Worm (Caenorhabditis elegans) whole organism, L4 larva: ENCODE data around the gene sulp-4.

Experiments
- D1046.2 ChIP-seq: fragments of 200-800 bp; sonication (Bioruptor generic); IDR thresholded peaks from 2 replicates; pipeline ENCODE4 v1.3.6; 2022; ENCODE audit warnings: missing genetic modification characterization, missing compliant biosample characterization
- F37D6.2 ChIP-seq: sonication (generic microtip); optimal IDR thresholded peaks from 2 replicates; lab custom pipeline; 2016; ENCODE audit warnings: mild to moderate bottlenecking, missing genetic modification characterization, missing compliant biosample characterization
- F44E2.7 ChIP-seq: fragments of 200-800 bp; sonication (Bioruptor generic); IDR thresholded peaks from 2 replicates; pipeline ENCODE4 v2.1.2; 2022; ENCODE audit warnings: missing genetic modification characterization, missing compliant biosample characterization
- F49E8.2 ChIP-seq: sonication (generic microtip); optimal IDR thresholded peaks from 2 replicates; lab custom pipeline; 2016; ENCODE audit warnings: missing compliant biosample characterization, mild to moderate bottlenecking, missing genetic modification characterization, borderline replicate concordance
- T20F7.1 ChIP-seq: fragments of 200-800 bp; sonication (Bioruptor generic); optimal IDR thresholded peaks from 2 replicates; lab custom pipeline; 2018; ENCODE audit warnings: mild to moderate bottlenecking, missing genetic modification characterization, missing compliant biosample characterization
- T26A8.4 ChIP-seq: fragments of 200-800 bp; sonication (Bioruptor generic); IDR thresholded peaks from 2 replicates; pipeline ENCODE4 v1.3.6; 2022; ENCODE audit warnings: missing genetic modification characterization, missing compliant biosample characterization
- Y105C5A.15 ChIP-seq: fragments of 200-800 bp; sonication (Bioruptor generic); IDR thresholded peaks from 2 replicates; pipeline ENCODE4 v1.3.6; 2022; ENCODE audit warnings: missing genetic modification characterization, missing compliant biosample characterization
- ZK546.5 ChIP-seq, 2 experiments: sonication (generic microtip); optimal IDR thresholded peaks; 2 replicates each; lab custom pipeline; 2017; ENCODE audit warnings: missing biosample characterization in 2 of 2, missing genetic modification characterization in 2 of 2
- aha-1 ChIP-seq: fragments of 150-350 bp; peaks from one replicate; lab custom pipeline; 2014; ENCODE audit warnings: missing biosample characterization, missing genetic modification characterization
- ceh-20 ChIP-seq: fragments of 200-800 bp; sonication (Bioruptor generic); IDR thresholded peaks from 2 replicates; pipeline ENCODE4 v1.3.6; 2022; ENCODE audit warnings: missing genetic modification reagents, missing genetic modification characterization, missing compliant biosample characterization
- ceh-28 ChIP-seq: fragments of 150-350 bp; optimal IDR thresholded peaks from 2 replicates; lab custom pipeline; 2014; ENCODE audit warnings: missing biosample characterization, missing genetic modification reagents, missing genetic modification characterization
- ceh-32 ChIP-seq: sonication (generic microtip); optimal IDR thresholded peaks from 2 replicates; lab custom pipeline; 2016; ENCODE audit warnings: mild to moderate bottlenecking, missing genetic modification characterization, missing compliant biosample characterization; ENCODE audit not compliant: poor library complexity
- ceh-62 ChIP-seq: sonication (generic microtip); optimal IDR thresholded peaks from 2 replicates; lab custom pipeline; 2017; ENCODE audit warnings: missing biosample characterization, missing genetic modification characterization
- ctbp-1 ChIP-seq: fragments of 200-800 bp; sonication (Bioruptor generic); IDR thresholded peaks from 2 replicates; pipeline ENCODE4 v1.3.6; 2022; ENCODE audit warnings: missing genetic modification reagents, missing genetic modification characterization, missing compliant biosample characterization
- daf-12 ChIP-seq: fragments of 150-350 bp; optimal IDR thresholded peaks from 2 replicates; lab custom pipeline; 2014; ENCODE audit warnings: missing biosample characterization, missing genetic modification reagents, missing genetic modification characterization
- daf-16 ChIP-seq, 3 experiments: sonication (generic microtip); optimal IDR thresholded peaks; 2 replicates each; lab custom pipeline; 2016 to 2017; ENCODE audit warnings: missing genetic modification characterization in 3 of 3, missing genetic modification reagents in 3 of 3, mild to moderate bottlenecking in 2 of 3, missing compliant biosample characterization in 2 of 3, missing biosample characterization in 1 of 3, moderate library complexity in 1 of 3
- daf-19 ChIP-seq: fragments of 200-800 bp; sonication (Bioruptor generic); conservative IDR thresholded peaks from 2 replicates; pipeline ENCODE4 v1.3.6; 2022; ENCODE audit warnings: missing genetic modification characterization, missing compliant biosample characterization
- dmd-6 ChIP-seq: fragments of 200-800 bp; sonication (Bioruptor generic); IDR thresholded peaks from 2 replicates; pipeline ENCODE4 v1.3.6; 2022; ENCODE audit warnings: missing genetic modification reagents, missing genetic modification characterization, missing compliant biosample characterization
- egl-27 ChIP-seq: sonication (generic microtip); optimal IDR thresholded peaks from 3 replicates; lab custom pipeline; 2017; ENCODE audit warnings: missing biosample characterization, missing genetic modification reagents, missing genetic modification characterization
- egl-43 ChIP-seq: fragments of 200-800 bp; sonication (Bioruptor generic); IDR thresholded peaks from 2 replicates; pipeline ENCODE4 v1.3.6; 2022; ENCODE audit warnings: missing genetic modification reagents, missing genetic modification characterization, missing compliant biosample characterization
- fos-1 ChIP-seq: fragments of 150-350 bp; optimal IDR thresholded peaks from 2 replicates; lab custom pipeline; 2014; ENCODE audit warnings: missing biosample characterization, missing genetic modification characterization
- hlh-11 ChIP-seq: fragments of 200-800 bp; sonication (Bioruptor generic); optimal IDR thresholded peaks from 2 replicates; lab custom pipeline; 2018; ENCODE audit warnings: mild to moderate bottlenecking, missing genetic modification characterization, missing compliant biosample characterization
- hlh-30 ChIP-seq: sonication (generic microtip); optimal IDR thresholded peaks from 2 replicates; lab custom pipeline; 2017; ENCODE audit warnings: antibody characterized with exemption, mild to moderate bottlenecking, missing genetic modification characterization, missing compliant biosample characterization; ENCODE audit not compliant: insufficient read depth
- jun-1 ChIP-seq: fragments of 150-350 bp; optimal IDR thresholded peaks from 2 replicates; lab custom pipeline; 2014; ENCODE audit warnings: missing biosample characterization, missing genetic modification reagents, missing genetic modification characterization
- lim-7 ChIP-seq: fragments of 200-800 bp; sonication (Bioruptor generic); IDR thresholded peaks from 2 replicates; pipeline ENCODE4 v1.3.6; 2022; ENCODE audit warnings: missing genetic modification characterization, missing compliant biosample characterization
- lin-1 ChIP-seq: fragments of 200-800 bp; sonication (Bioruptor generic); IDR thresholded peaks from 2 replicates; pipeline ENCODE4 v1.3.6; 2022; ENCODE audit warnings: missing genetic modification reagents, missing genetic modification characterization, missing compliant biosample characterization
- lin-13 ChIP-seq: fragments of 150-350 bp; optimal IDR thresholded peaks from 2 replicates; lab custom pipeline; 2014; ENCODE audit warnings: missing biosample characterization, missing genetic modification reagents, missing genetic modification characterization
- lin-39 ChIP-seq: fragments of 150-350 bp; optimal IDR thresholded peaks from 2 replicates; lab custom pipeline; 2014; ENCODE audit warnings: missing biosample characterization, missing genetic modification reagents, missing genetic modification characterization
- lir-3 ChIP-seq: sonication (generic microtip); optimal IDR thresholded peaks from 2 replicates; lab custom pipeline; 2016; ENCODE audit warnings: mild to moderate bottlenecking, missing genetic modification characterization, missing compliant biosample characterization
- madf-5 ChIP-seq, 2 experiments: fragments of 200-800 bp; sonication (Bioruptor generic); IDR thresholded peaks; 2 replicates each; pipeline ENCODE4 v1.3.6; 2022; ENCODE audit warnings: missing compliant biosample characterization in 2 of 2, missing genetic modification characterization in 2 of 2
- madf-9 ChIP-seq: fragments of 200-800 bp; sonication (Bioruptor generic); conservative IDR thresholded peaks from 2 replicates; pipeline ENCODE4 v1.3.6; 2022; ENCODE audit warnings: missing genetic modification reagents, missing genetic modification characterization, missing compliant biosample characterization
- mdl-1 ChIP-seq, 2 experiments: fragments of 150-350 bp in 1 of 2; sonication (generic microtip) in 1 of 2; optimal IDR thresholded peaks; 2 replicates each; lab custom pipeline; 2014 to 2017; ENCODE audit warnings: missing biosample characterization in 2 of 2, missing genetic modification characterization in 2 of 2
- mep-1 ChIP-seq: fragments of 150-350 bp; sonication (generic microtip); optimal IDR thresholded peaks from 3 replicates; lab custom pipeline; 2014; ENCODE audit warnings: missing biosample characterization, missing genetic modification characterization
- mes-2 ChIP-seq: sonication (generic microtip); optimal IDR thresholded peaks from 2 replicates; lab custom pipeline; 2016; ENCODE audit warnings: missing genotype, mild to moderate bottlenecking, missing genetic modification characterization, missing compliant biosample characterization; ENCODE audit not compliant: poor library complexity, severe bottlenecking
- mxl-2 ChIP-seq: fragments of 200-800 bp; sonication (Bioruptor generic); conservative IDR thresholded peaks from 2 replicates; pipeline ENCODE4 v1.3.6; 2022; ENCODE audit warnings: missing genetic modification reagents, missing genetic modification characterization, missing compliant biosample characterization
- nhr-11 ChIP-seq: fragments of 150-350 bp; optimal IDR thresholded peaks from 2 replicates; lab custom pipeline; 2014; ENCODE audit warnings: missing biosample characterization, missing genetic modification characterization
- nhr-28 ChIP-seq: fragments of 150-350 bp; optimal IDR thresholded peaks from 2 replicates; lab custom pipeline; 2014; ENCODE audit warnings: missing biosample characterization, missing genetic modification characterization
- nhr-6 ChIP-seq: fragments of 150-350 bp; optimal IDR thresholded peaks from 2 replicates; lab custom pipeline; 2014; ENCODE audit warnings: missing biosample characterization, missing genetic modification characterization
- nhr-77 ChIP-seq: fragments of 150-350 bp; optimal IDR thresholded peaks from 2 replicates; lab custom pipeline; 2014; ENCODE audit warnings: missing biosample characterization, missing genetic modification characterization
- rbr-2 ChIP-seq: sonication (generic microtip); optimal IDR thresholded peaks from 2 replicates; lab custom pipeline; 2016; ENCODE audit warnings: missing genotype, missing genetic modification characterization, missing compliant biosample characterization
- saeg-2 ChIP-seq: fragments of 200-800 bp; sonication (Bioruptor generic); IDR thresholded peaks from 2 replicates; pipeline ENCODE4 v1.3.6; 2022; ENCODE audit warnings: missing genetic modification reagents, missing genetic modification characterization, missing compliant biosample characterization
- set-16 ChIP-seq: fragments of 200-800 bp; sonication (Bioruptor generic); IDR thresholded peaks from 2 replicates; pipeline ENCODE4 v1.3.6; 2022; ENCODE audit warnings: missing genetic modification reagents, missing genetic modification characterization, missing compliant biosample characterization
- skn-1 ChIP-seq: fragments of 150-350 bp; optimal IDR thresholded peaks from 2 replicates; lab custom pipeline; 2014; ENCODE audit warnings: missing biosample characterization, missing genetic modification characterization
- snpc-1.2 ChIP-seq: fragments of 200-800 bp; sonication (Bioruptor generic); IDR thresholded peaks from 2 replicates; pipeline ENCODE4 v1.3.6; 2022; ENCODE audit warnings: missing genetic modification reagents, missing genetic modification characterization, missing compliant biosample characterization
- unc-62 ChIP-seq, 3 experiments: fragments of 150-350 bp in 1 of 3; sonication (generic microtip); optimal IDR thresholded peaks in 2 of 3; peaks in 1 of 3; 1 replicate in 1 of 3; 2 replicates in 2 of 3; lab custom pipeline; 2014 to 2017; ENCODE audit warnings: missing biosample characterization in 3 of 3, missing genetic modification characterization in 3 of 3, missing genetic modification reagents in 3 of 3, missing genotype in 1 of 3
- zfp-2 ChIP-seq: sonication (generic microtip); optimal IDR thresholded peaks from 2 replicates; lab custom pipeline; 2016; ENCODE audit warnings: mild to moderate bottlenecking, missing genetic modification characterization, missing compliant biosample characterization
- zip-11 ChIP-seq: fragments of 200-800 bp; sonication (Bioruptor generic); IDR thresholded peaks from 2 replicates; pipeline ENCODE4 v1.3.6; 2022; ENCODE audit warnings: missing genetic modification characterization, missing compliant biosample characterization
- zip-2 ChIP-seq: fragments of 150-350 bp; optimal IDR thresholded peaks from 2 replicates; lab custom pipeline; 2014; ENCODE audit warnings: missing biosample characterization, missing genetic modification characterization

sulp-4 gene

DNA sequence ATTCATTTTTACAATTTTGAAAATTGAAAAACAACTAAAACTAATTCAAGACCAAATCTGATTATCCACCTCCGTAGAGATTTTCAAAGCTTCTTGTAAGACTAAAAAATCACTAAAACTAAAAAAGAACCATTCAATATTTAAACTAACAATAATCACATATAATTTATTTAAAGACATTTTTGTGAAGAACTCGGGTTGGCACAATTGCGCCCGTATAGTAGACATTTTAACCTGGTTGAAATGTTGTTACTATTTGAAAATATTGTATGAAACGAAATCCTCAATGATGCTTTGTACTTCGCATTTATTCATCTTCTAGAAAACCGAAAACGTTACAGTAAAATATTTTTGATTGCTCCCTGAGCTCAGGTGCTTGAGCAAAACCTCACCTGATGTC, 19.1 kb upstream of the sulp-4 start:
- peak; percentile 75 for TF ChIP-seq aha-1 (tag; lab: Kevin White, UChicago)
- TF ChIP-seq saeg-2, result no peak
- no peak for TF ChIP-seq lir-3
- no peak for TF ChIP-seq T26A8.4 (GFP tag; lab: Robert Waterston, UW)
- TF ChIP-seq unc-62 (GFP tag; optimal IDR thresholded peaks at IDR 0.05 in 1 of 2; lab: Kevin White, UChicago), result peak in 1 of 2 experiments; percentile 74
- no peak for TF ChIP-seq unc-62 (tag; optimal IDR thresholded peaks at IDR 0.05; lab: Kevin White, UChicago)
- TF ChIP-seq mxl-2 (GFP tag; lab: Robert Waterston, UW), result no peak
- TF ChIP-seq ceh-62 (tag; lab: Kevin White, UChicago), result no peak
- no peak for TF ChIP-seq ceh-28 (tag; lab: Kevin White, UChicago)
- TF ChIP-seq mes-2 (tag; lab: Kevin White, UChicago), result no peak
- TF ChIP-seq F44E2.7 (GFP tag; lab: Robert Waterston, UW), result no peak
- TF ChIP-seq lin-13, result no peak
- no peak for TF ChIP-seq egl-43 (GFP tag; lab: Robert Waterston, UW)

DNA sequence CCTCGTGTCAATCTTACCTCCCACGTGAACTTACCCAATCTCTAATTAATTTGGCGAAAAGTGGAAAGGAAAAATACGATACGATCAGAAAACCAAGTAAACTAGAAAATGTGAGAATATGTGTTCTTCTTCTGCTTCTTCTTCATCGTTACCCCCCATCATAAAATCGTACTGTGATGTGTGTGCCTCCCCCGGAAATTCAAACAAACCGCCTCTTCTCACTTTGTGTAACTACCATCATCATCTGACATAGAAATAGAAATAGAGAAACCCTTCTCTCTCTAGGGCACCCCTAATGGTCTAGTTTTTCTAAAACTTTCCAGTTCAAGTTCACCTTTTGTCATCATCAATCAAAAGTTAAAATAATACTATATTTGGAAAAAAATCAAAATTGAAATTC, 17.4 kb upstream of the sulp-4 start:
- TF ChIP-seq zip-11 (GFP tag; lab: Robert Waterston, UW) (no peak), daf-19 (GFP tag; lab: Robert Waterston, UW) (no peak), hlh-11 (peak; percentile 1), nhr-6 (no peak), aha-1 (tag; lab: Kevin White, UChicago) (peak; percentile 97), saeg-2 (no peak), fos-1 (tag; lab: Kevin White, UChicago) (no peak), jun-1 (tag; lab: Kevin White, UChicago) (no peak), ceh-20 (GFP tag; lab: Robert Waterston, UW) (no peak), snpc-1.2 (GFP tag; lab: Robert Waterston, UW) (no peak), hlh-30 (peak; percentile 39), T20F7.1 (no peak), F49E8.2 (no peak), lim-7 (no peak), D1046.2 (GFP tag; lab: Robert Waterston, UW) (no peak), skn-1 (no peak), nhr-77 (tag; lab: Kevin White, UChicago) (no peak), nhr-28 (tag; lab: Kevin White, UChicago) (peak; percentile 25), lin-13 (no peak), F37D6.2 (tag; lab: Kevin White, UChicago) (no peak), egl-27 (tag; lab: Kevin White, UChicago) (no peak), ZK546.5 (tag; optimal IDR thresholded peaks at IDR 0.05; lab: Kevin White, UChicago) (no peak), lin-1 (GFP tag; lab: Robert Waterston, UW) (no peak), ctbp-1 (GFP tag; lab: Robert Waterston, UW) (no peak), daf-12 (tag; lab: Kevin White, UChicago) (no peak), nhr-11 (no peak), Y105C5A.15 (no peak), ceh-32 (tag; lab: Kevin White, UChicago) (no peak), zfp-2 (tag; lab: Kevin White, UChicago) (no peak), mes-2 (tag; lab: Kevin White, UChicago) (no peak), rbr-2 (tag; lab: Kevin White, UChicago) (no peak), dmd-6 (peak; percentile 25; the same call in 1 of the 2 replicates), mdl-1 (tag; optimal IDR thresholded peaks at IDR 0.05; lab: Kevin White, UChicago) (peak; percentile 8 to 17), mep-1 (peak; percentile 4), zip-2 (no peak), madf-9 (no peak), F44E2.7 (GFP tag; lab: Robert Waterston, UW) (no peak), set-16 (no peak), daf-16 (GFP tag; optimal IDR thresholded peaks at IDR 0.05; lab: Kevin White, UChicago) (no peak), daf-16 (tag; optimal IDR thresholded peaks at IDR 0.05; lab: Kevin White, UChicago) (no peak), lin-39 (tag; lab: Kevin White, UChicago) (no peak), madf-5 (GFP tag; IDR thresholded peaks at IDR 0.05; lab: Robert Waterston, UW) (no peak), unc-62 (GFP tag; optimal IDR thresholded peaks at IDR 0.05 in 1 of 2; lab: Kevin White, UChicago) (no peak), unc-62 (tag; optimal IDR thresholded peaks at IDR 0.05; lab: Kevin White, UChicago) (no peak), ceh-62 (tag; lab: Kevin White, UChicago) (no peak), lir-3 (no peak)
